Fruit fly (Drosophila melanogaster) whole organism, embryonic: Measurements from ENCODE around the gene wb.

Experiments used
- BtbVII ChIP-seq: fragments of 200-800 bp; sonication (Bioruptor generic); optimal IDR thresholded peaks from 3 replicates; lab custom pipeline; 2017; ENCODE audit warnings: missing biosample characterization, mild to moderate bottlenecking, missing genetic modification characterization
- C15 ChIP-seq: fragments of 200-800 bp; sonication (Bioruptor generic); IDR thresholded peaks from 3 replicates; pipeline ENCODE4 v1.3.6; 2022; ENCODE audit warnings: missing biosample characterization, missing genetic modification characterization
- CG15601 ChIP-seq: fragments of 200-800 bp; sonication (Bioruptor generic); optimal IDR thresholded peaks from 3 replicates; lab custom pipeline; 2019; ENCODE audit warnings: missing biosample characterization, mild to moderate bottlenecking, missing genetic modification characterization, moderate library complexity
- CG15696 ChIP-seq: fragments of 200-800 bp; sonication (Bioruptor generic); optimal IDR thresholded peaks from 2 replicates; lab custom pipeline; 2019; ENCODE audit warnings: missing biosample characterization, mild to moderate bottlenecking, missing genetic modification characterization, moderate library complexity
- CG17568 ChIP-seq: fragments of 200-800 bp; sonication (Bioruptor generic); optimal IDR thresholded peaks from 2 replicates; lab custom pipeline; 2018; ENCODE audit warnings: missing biosample characterization, mild to moderate bottlenecking, missing genetic modification characterization, moderate library complexity
- CG18262 ChIP-seq: fragments of 200-800 bp; optimal IDR thresholded peaks from 3 replicates; lab custom pipeline; 2019; ENCODE audit warnings: missing biosample characterization, mild to moderate bottlenecking, missing genetic modification characterization, moderate library complexity
- CG18476 ChIP-seq: fragments of 200-800 bp; sonication (Bioruptor generic); optimal IDR thresholded peaks from 2 replicates; lab custom pipeline; 2016; ENCODE audit warnings: missing biosample characterization, mild to moderate bottlenecking, missing genetic modification characterization
- CG2678 ChIP-seq: fragments of 200-800 bp; sonication (Bioruptor generic); optimal IDR thresholded peaks from 3 replicates; lab custom pipeline; 2019; ENCODE audit warnings: missing biosample characterization, mild to moderate bottlenecking, missing genetic modification characterization, moderate library complexity
- CG33557 ChIP-seq: fragments of 200-800 bp; sonication (Bioruptor generic); optimal IDR thresholded peaks from 2 replicates; lab custom pipeline; 2019; ENCODE audit warnings: missing biosample characterization, mild to moderate bottlenecking, missing genetic modification characterization, moderate library complexity
- CG34224 ChIP-seq: fragments of 200-800 bp; sonication (Bioruptor generic); IDR thresholded peaks from 3 replicates; pipeline ENCODE4 v1.3.6; 2022; ENCODE audit warnings: missing biosample characterization, missing genetic modification characterization; ENCODE audit not compliant: partially characterized antibody
- CG34376 ChIP-seq: fragments of 200-800 bp; sonication (Bioruptor generic); optimal IDR thresholded peaks from 2 replicates; lab custom pipeline; 2018; ENCODE audit warnings: missing biosample characterization, mild to moderate bottlenecking, missing genetic modification characterization
- CG7745 ChIP-seq: fragments of 200-800 bp; sonication (Bioruptor generic); optimal IDR thresholded peaks from 2 replicates; lab custom pipeline; 2018; ENCODE audit warnings: missing biosample characterization, mild to moderate bottlenecking, missing genetic modification characterization, moderate library complexity
- CG7987 ChIP-seq: fragments of 200-800 bp; sonication (Bioruptor generic); optimal IDR thresholded peaks from 2 replicates; lab custom pipeline; 2018; ENCODE audit warnings: missing biosample characterization, mild to moderate bottlenecking, missing genetic modification characterization, moderate library complexity
- CG8281 ChIP-seq: fragments of 200-800 bp; sonication (Bioruptor generic); optimal IDR thresholded peaks from 2 replicates; lab custom pipeline; 2018; ENCODE audit warnings: missing biosample characterization, mild to moderate bottlenecking, missing genetic modification characterization, moderate library complexity
- CG8924 ChIP-seq: fragments of 200-800 bp; optimal IDR thresholded peaks from 3 replicates; lab custom pipeline; 2019; ENCODE audit warnings: missing biosample characterization, mild to moderate bottlenecking, missing genetic modification characterization, moderate library complexity
- Camta ChIP-seq: fragments of 200-800 bp; sonication (Bioruptor generic); optimal IDR thresholded peaks from 2 replicates; lab custom pipeline; 2016; ENCODE audit warnings: missing biosample characterization, missing genetic modification characterization
- D19A ChIP-seq: fragments of 200-800 bp; optimal IDR thresholded peaks from 3 replicates; lab custom pipeline; 2019; ENCODE audit warnings: missing biosample characterization, mild to moderate bottlenecking, missing genetic modification characterization, moderate library complexity
- ERR ChIP-seq: fragments of 200-800 bp; sonication (Bioruptor generic); optimal IDR thresholded peaks from 2 replicates; lab custom pipeline; 2016; ENCODE audit warnings: missing biosample characterization, missing genetic modification characterization
- Fer2 ChIP-seq: fragments of 200-800 bp; sonication (Bioruptor generic); optimal IDR thresholded peaks from 2 replicates; lab custom pipeline; 2018; ENCODE audit warnings: missing biosample characterization, mild to moderate bottlenecking, missing genetic modification characterization, moderate library complexity
- HHEX ChIP-seq: fragments of 200-800 bp; sonication (Bioruptor generic); optimal IDR thresholded peaks from 3 replicates; lab custom pipeline; 2017; ENCODE audit warnings: missing biosample characterization, mild to moderate bottlenecking, missing genetic modification characterization, missing genetic modification reagents
- Hmr ChIP-seq: fragments of 200-800 bp; sonication (Bioruptor generic); optimal IDR thresholded peaks from 3 replicates; lab custom pipeline; 2017; ENCODE audit warnings: mild to moderate bottlenecking, missing biosample characterization, missing genetic modification reagents, missing genetic modification characterization
- Kr ChIP-seq: fragments of 200-800 bp; sonication (Bioruptor generic); optimal IDR thresholded peaks from 2 replicates; lab custom pipeline; 2017; ENCODE audit warnings: missing biosample characterization, mild to moderate bottlenecking, missing genetic modification characterization
- Pdp1 ChIP-seq, 2 experiments: fragments of 200-800 bp; sonication (Bioruptor generic); optimal IDR thresholded peaks; 3 replicates each; lab custom pipeline; 2016; ENCODE audit warnings: missing biosample characterization in 2 of 2, missing genetic modification characterization in 2 of 2, mild to moderate bottlenecking in 1 of 2, moderate library complexity in 1 of 2
- Sin3A ChIP-seq: fragments of >200 bp; optimal IDR thresholded peaks from 2 replicates; lab custom pipeline; 2018
- al ChIP-seq: fragments of 200-800 bp; sonication (Bioruptor generic); IDR thresholded peaks from 2 replicates; pipeline ENCODE4 v1.3.6; 2022; ENCODE audit warnings: missing biosample characterization, missing genetic modification characterization
- bigmax ChIP-seq: fragments of 200-800 bp; sonication (Bioruptor generic); optimal IDR thresholded peaks from 2 replicates; lab custom pipeline; 2018; ENCODE audit warnings: missing biosample characterization, mild to moderate bottlenecking, missing genetic modification characterization
- caup ChIP-seq: fragments of 200-800 bp; sonication (Bioruptor generic); optimal IDR thresholded peaks from 3 replicates; lab custom pipeline; 2017; ENCODE audit warnings: missing biosample characterization, mild to moderate bottlenecking, missing genetic modification characterization, moderate library complexity; ENCODE audit not compliant: severe bottlenecking
- dan ChIP-seq: fragments of 200-800 bp; sonication (Bioruptor generic); IDR thresholded peaks from 2 replicates; pipeline ENCODE4 v1.3.6; 2022; ENCODE audit warnings: missing biosample characterization, missing genetic modification characterization
- dati ChIP-seq: fragments of 200-800 bp; sonication (Bioruptor generic); IDR thresholded peaks from 2 replicates; pipeline ENCODE4 v1.3.6; 2022; ENCODE audit warnings: missing biosample characterization, missing genetic modification characterization
- dmrt11E ChIP-seq: fragments of 200-800 bp; sonication (Bioruptor generic); optimal IDR thresholded peaks from 3 replicates; lab custom pipeline; 2018; ENCODE audit warnings: missing biosample characterization, mild to moderate bottlenecking, missing genetic modification characterization, moderate library complexity
- exex ChIP-seq: fragments of 200-800 bp; sonication (Bioruptor generic); optimal IDR thresholded peaks from 4 replicates; lab custom pipeline; 2018; ENCODE audit warnings: missing biosample characterization, mild to moderate bottlenecking, missing genetic modification characterization, moderate library complexity
- gem ChIP-seq: fragments of 200-800 bp; sonication (Bioruptor generic); optimal IDR thresholded peaks from 2 replicates; lab custom pipeline; 2019; ENCODE audit warnings: missing biosample characterization, mild to moderate bottlenecking, missing genetic modification characterization, moderate library complexity
- grn ChIP-seq: fragments of 200-800 bp; sonication (Bioruptor generic); optimal IDR thresholded peaks from 3 replicates; lab custom pipeline; 2017; ENCODE audit warnings: missing biosample characterization, missing genetic modification characterization
- gsb-n ChIP-seq: fragments of 200-800 bp; sonication (Bioruptor generic); optimal IDR thresholded peaks from 3 replicates; lab custom pipeline; 2018; ENCODE audit warnings: missing biosample characterization, mild to moderate bottlenecking, missing genetic modification characterization
- kah ChIP-seq: fragments of 200-800 bp; sonication (Bioruptor generic); optimal IDR thresholded peaks from 2 replicates; lab custom pipeline; 2018; ENCODE audit warnings: missing biosample characterization, mild to moderate bottlenecking, missing genetic modification characterization
- lab ChIP-seq: fragments of 200-800 bp; sonication (Bioruptor generic); optimal IDR thresholded peaks from 3 replicates; lab custom pipeline; 2017; ENCODE audit warnings: missing biosample characterization, missing genetic modification characterization, mild to moderate bottlenecking, moderate library complexity, missing genetic modification reagents
- luna ChIP-seq: fragments of 200-800 bp; sonication (Bioruptor generic); optimal IDR thresholded peaks from 2 replicates; lab custom pipeline; 2016; ENCODE audit warnings: missing biosample characterization, missing genetic modification characterization
- mirr ChIP-seq: fragments of 200-800 bp; sonication (Bioruptor generic); optimal IDR thresholded peaks from 3 replicates; lab custom pipeline; 2018; ENCODE audit warnings: missing biosample characterization, mild to moderate bottlenecking, missing genetic modification characterization
- nau ChIP-seq: fragments of 200-800 bp; sonication (Bioruptor generic); optimal IDR thresholded peaks from 3 replicates; lab custom pipeline; 2017; ENCODE audit warnings: missing biosample characterization, mild to moderate bottlenecking, missing genetic modification characterization, missing genetic modification reagents
- psq ChIP-seq: fragments of 200-800 bp; sonication (Bioruptor generic); optimal IDR thresholded peaks from 2 replicates; lab custom pipeline; 2017; ENCODE audit warnings: missing biosample characterization, missing genetic modification characterization
- salm ChIP-seq: fragments of 200-800 bp; sonication (Bioruptor generic); optimal IDR thresholded peaks from 2 replicates; lab custom pipeline; 2018; ENCODE audit warnings: missing biosample characterization, mild to moderate bottlenecking, missing genetic modification characterization
- sd ChIP-seq: fragments of 200-800 bp; sonication (Bioruptor generic); optimal IDR thresholded peaks from 3 replicates; lab custom pipeline; 2018; ENCODE audit warnings: missing biosample characterization, mild to moderate bottlenecking, missing genetic modification characterization, moderate library complexity
- sens-2 ChIP-seq: fragments of 200-800 bp; sonication (Bioruptor generic); IDR thresholded peaks from 2 replicates; pipeline ENCODE4 v1.3.6; 2022; ENCODE audit warnings: missing biosample characterization, missing genetic modification characterization
- slp2 ChIP-seq: fragments of 200-800 bp; sonication (Bioruptor generic); optimal IDR thresholded peaks from 2 replicates; lab custom pipeline; 2016; ENCODE audit warnings: missing biosample characterization, missing genetic modification characterization
- sqz ChIP-seq: fragments of 200-800 bp; sonication (Bioruptor generic); optimal IDR thresholded peaks from 3 replicates; lab custom pipeline; 2018; ENCODE audit warnings: missing biosample characterization, mild to moderate bottlenecking, missing genetic modification characterization
- sug ChIP-seq: fragments of 200-800 bp; optimal IDR thresholded peaks from 2 replicates; lab custom pipeline; 2019; ENCODE audit warnings: missing biosample characterization, mild to moderate bottlenecking, missing genetic modification characterization, moderate library complexity
- toy ChIP-seq: fragments of 200-800 bp; sonication (Bioruptor generic); IDR thresholded peaks from 2 replicates; pipeline ENCODE4 v1.3.6; 2022; ENCODE audit warnings: missing biosample characterization, missing genetic modification characterization
- twi ChIP-seq: fragments of 200-800 bp; optimal IDR thresholded peaks from 2 replicates; lab custom pipeline; 2019; ENCODE audit warnings: missing biosample characterization, mild to moderate bottlenecking, missing genetic modification characterization, moderate library complexity
- usp ChIP-seq: fragments of >200 bp; optimal IDR thresholded peaks from 2 replicates; lab custom pipeline; 2017; ENCODE audit warnings: missing biosample characterization, missing genetic modification characterization
- wek ChIP-seq: fragments of 200-800 bp; sonication (Bioruptor generic); optimal IDR thresholded peaks from 3 replicates; lab custom pipeline; 2018; ENCODE audit warnings: missing biosample characterization, mild to moderate bottlenecking, missing genetic modification characterization, moderate library complexity
- zen2 ChIP-seq: fragments of 200-800 bp; sonication (Bioruptor generic); IDR thresholded peaks from 3 replicates; pipeline ENCODE4 v1.3.6; 2022; ENCODE audit warnings: missing biosample characterization, missing genetic modification characterization; ENCODE audit not compliant: partially characterized antibody

wb gene

dm6 chr2L:14230538-14230937 is 32.3 kb upstream of the wb start:
- peak; percentile 3 for TF ChIP-seq CG2678 (tag; lab: Kevin White, UChicago)
- TF ChIP-seq CG18262 (tag; lab: Kevin White, UChicago): peak; percentile 7
- TF ChIP-seq sug (tag; lab: Kevin White, UChicago): peak; percentile 45
- peak; percentile 12 for TF ChIP-seq lab (GFP tag; lab: Kevin White, UChicago)
- TF ChIP-seq CG7745 (tag; lab: Kevin White, UChicago): peak; percentile 50
- TF ChIP-seq BtbVII (GFP tag; lab: Kevin White, UChicago): peak; percentile 68
- TF ChIP-seq CG8281 (tag; lab: Kevin White, UChicago): peak; percentile 33
- TF ChIP-seq Kr: peak; percentile 52
- TF ChIP-seq HHEX (GFP tag; lab: Kevin White, UChicago): peak; percentile 5
- TF ChIP-seq psq: no peak
- peak; percentile 16 for TF ChIP-seq CG15696 (tag; lab: Kevin White, UChicago)
- TF ChIP-seq CG34376 (GFP tag; lab: Kevin White, UChicago): peak; percentile 41
- TF ChIP-seq sd (tag; lab: Kevin White, UChicago): peak; percentile 79
- TF ChIP-seq CG18476 (GFP tag; lab: Kevin White, UChicago): no peak
- peak; percentile 46 for TF ChIP-seq mirr
- TF ChIP-seq CG7987 (GFP tag; lab: Kevin White, UChicago): peak; percentile 2
- no peak for TF ChIP-seq CG34224 (GFP tag; lab: Robert Waterston, UW)
- no peak for TF ChIP-seq ERR
- peak; percentile 73 for TF ChIP-seq exex (tag; lab: Kevin White, UChicago)
- peak; percentile 33 for TF ChIP-seq dmrt11E (tag; lab: Kevin White, UChicago)
- TF ChIP-seq twi (tag; lab: Kevin White, UChicago): peak; percentile 77
- TF ChIP-seq bigmax (GFP tag; lab: Kevin White, UChicago): no peak
- TF ChIP-seq kah (GFP tag; lab: Kevin White, UChicago): no peak
- TF ChIP-seq Hmr (GFP tag; lab: Kevin White, UChicago): peak; percentile 26
- TF ChIP-seq CG15601 (tag; lab: Kevin White, UChicago): peak; percentile 84
- no peak for TF ChIP-seq dan
- TF ChIP-seq gsb-n (tag; lab: Kevin White, UChicago): peak; percentile 23
- peak; percentile 9 for TF ChIP-seq D19A
- no peak for TF ChIP-seq slp2 (GFP tag; lab: Kevin White, UChicago)
- TF ChIP-seq zen2 (GFP tag; lab: Robert Waterston, UW): no peak
- TF ChIP-seq grn (GFP tag; lab: Kevin White, UChicago): peak; percentile 83
- TF ChIP-seq salm (tag; lab: Kevin White, UChicago): peak; percentile 20
- TF ChIP-seq dati (GFP tag; lab: Robert Waterston, UW): no peak
- no peak for TF ChIP-seq Sin3A (lab: Kevin White, UChicago)
- no peak for TF ChIP-seq CG17568 (GFP tag; lab: Kevin White, UChicago)
- peak; percentile 27 for TF ChIP-seq CG33557 (GFP tag; lab: Kevin White, UChicago)
- TF ChIP-seq sens-2 (GFP tag; lab: Robert Waterston, UW): peak; percentile 35; the same call in 1 of the 2 replicates
- peak; percentile 4 for TF ChIP-seq gem
- TF ChIP-seq wek (GFP tag; lab: Kevin White, UChicago): peak; percentile 7
- TF ChIP-seq al: no peak

- TF ChIP-seq CG34376 (GFP tag; lab: Kevin White, UChicago): peak; percentile 4
- no peak for TF ChIP-seq Camta (GFP tag; lab: Kevin White, UChicago)
- no peak for TF ChIP-seq toy
- TF ChIP-seq luna (GFP tag; lab: Kevin White, UChicago): no peak
- TF ChIP-seq exex (tag; lab: Kevin White, UChicago): peak; percentile 78
- TF ChIP-seq Pdp1 (GFP tag; optimal IDR thresholded peaks at IDR 0.05; lab: Kevin White, UChicago): peak in 1 of 2 experiments; percentile 71
- no peak for TF ChIP-seq C15 (GFP tag; lab: Robert Waterston, UW)
- no peak for TF ChIP-seq Fer2
- TF ChIP-seq usp: no peak
- TF ChIP-seq sqz (GFP tag; lab: Kevin White, UChicago): no peak
- no peak for TF ChIP-seq CG8924 (tag; lab: Kevin White, UChicago)
- TF ChIP-seq caup (GFP tag; lab: Kevin White, UChicago): no peak
- TF ChIP-seq nau: no peak
These were observed 30.1 kb upstream of the wb start for dm6 chr2L:14232709-14233108.
